Fruit fly (Drosophila melanogaster) whole organism, embryonic: ENCODE data around the gene Shc.

Experiments used
- Aef1 ChIP-seq: fragments of 200-800 bp; sonication (Bioruptor generic); IDR thresholded peaks from 3 replicates; pipeline ENCODE4 v1.3.6; 2022; ENCODE audit warnings: missing biosample characterization, missing genetic modification characterization
- CG10267 ChIP-seq: fragments of 200-800 bp; sonication (Bioruptor generic); optimal IDR thresholded peaks from 2 replicates; lab custom pipeline; 2018; ENCODE audit warnings: missing biosample characterization, mild to moderate bottlenecking, missing genetic modification characterization, moderate library complexity
- CG10654 ChIP-seq: fragments of 200-800 bp; sonication (Bioruptor generic); optimal IDR thresholded peaks from 2 replicates; lab custom pipeline; 2016; ENCODE audit warnings: missing biosample characterization, missing genetic modification characterization
- CG1233 ChIP-seq: fragments of 200-800 bp; sonication (Bioruptor generic); optimal IDR thresholded peaks from 4 replicates; lab custom pipeline; 2018; ENCODE audit warnings: missing biosample characterization, mild to moderate bottlenecking, missing genetic modification characterization
- CG12659 ChIP-seq: fragments of 200-800 bp; sonication (Bioruptor generic); optimal IDR thresholded peaks from 3 replicates; lab custom pipeline; 2017; ENCODE audit warnings: mild to moderate bottlenecking, missing biosample characterization, missing genetic modification reagents, missing genetic modification characterization
- CG13624 ChIP-seq: fragments of 200-800 bp; sonication (Bioruptor generic); optimal IDR thresholded peaks from 2 replicates; lab custom pipeline; 2016; ENCODE audit warnings: missing biosample characterization, missing genetic modification characterization
- CG18011 ChIP-seq: fragments of 200-800 bp; sonication (Bioruptor generic); optimal IDR thresholded peaks from 2 replicates; lab custom pipeline; 2017; ENCODE audit warnings: missing biosample characterization, missing genetic modification characterization, mild to moderate bottlenecking, moderate library complexity, missing genotype
- CG18476 ChIP-seq: fragments of 200-800 bp; sonication (Bioruptor generic); optimal IDR thresholded peaks from 2 replicates; lab custom pipeline; 2016; ENCODE audit warnings: missing biosample characterization, mild to moderate bottlenecking, missing genetic modification characterization
- CG32532 ChIP-seq: fragments of 200-800 bp; sonication (Bioruptor generic); IDR thresholded peaks from 2 replicates; pipeline ENCODE4 v1.3.6; 2022; ENCODE audit warnings: missing biosample characterization, missing genetic modification characterization
- CG33557 ChIP-seq: fragments of 200-800 bp; sonication (Bioruptor generic); optimal IDR thresholded peaks from 2 replicates; lab custom pipeline; 2019; ENCODE audit warnings: missing biosample characterization, mild to moderate bottlenecking, missing genetic modification characterization, moderate library complexity
- CG6272 ChIP-seq: fragments of 200-800 bp; sonication (Bioruptor generic); IDR thresholded peaks from 2 replicates; pipeline ENCODE4 v1.3.6; 2022; ENCODE audit warnings: missing biosample characterization, missing genetic modification characterization
- CG7271 ChIP-seq: fragments of 200-800 bp; sonication (Bioruptor generic); optimal IDR thresholded peaks from 2 replicates; lab custom pipeline; 2018; ENCODE audit warnings: missing biosample characterization, mild to moderate bottlenecking, missing genetic modification characterization, moderate library complexity
- CG7556 ChIP-seq: fragments of 200-800 bp; sonication (Bioruptor generic); optimal IDR thresholded peaks from 2 replicates; lab custom pipeline; 2017; ENCODE audit warnings: missing biosample characterization, mild to moderate bottlenecking, missing genetic modification characterization
- CG8388 ChIP-seq: fragments of 200-800 bp; sonication (Bioruptor generic); optimal IDR thresholded peaks from 2 replicates; lab custom pipeline; 2019; ENCODE audit warnings: missing biosample characterization, mild to moderate bottlenecking, missing genetic modification characterization, moderate library complexity
- CG9609 ChIP-seq: fragments of 200-800 bp; sonication (Bioruptor generic); optimal IDR thresholded peaks from 3 replicates; lab custom pipeline; 2016; ENCODE audit warnings: missing biosample characterization, missing genetic modification characterization
- CG9727 ChIP-seq: fragments of 200-800 bp; sonication (Bioruptor generic); optimal IDR thresholded peaks from 3 replicates; lab custom pipeline; 2017; ENCODE audit warnings: missing biosample characterization, mild to moderate bottlenecking, missing genetic modification characterization
- Dek ChIP-seq: fragments of 200-800 bp; sonication (Bioruptor generic); optimal IDR thresholded peaks from 3 replicates; lab custom pipeline; 2019; ENCODE audit warnings: missing biosample characterization, mild to moderate bottlenecking, missing genetic modification characterization, moderate library complexity
- Dp ChIP-seq: fragments of 200-800 bp; sonication (Bioruptor generic); optimal IDR thresholded peaks from 2 replicates; lab custom pipeline; 2018; ENCODE audit warnings: missing biosample characterization, mild to moderate bottlenecking, missing genetic modification characterization, moderate library complexity
- E2f2 ChIP-seq: fragments of 200-800 bp; sonication (Bioruptor generic); IDR thresholded peaks from 2 replicates; pipeline ENCODE4 v1.3.6; 2022; ENCODE audit warnings: missing biosample characterization, missing genetic modification characterization
- Ets65A ChIP-seq: fragments of 200-800 bp; sonication (Bioruptor generic); peaks from one replicate; lab custom pipeline; 2016; ENCODE audit warnings: missing biosample characterization, missing genetic modification characterization
- GATAe ChIP-seq: fragments of 200-800 bp; sonication (Bioruptor generic); conservative IDR thresholded peaks from 2 replicates; pipeline ENCODE4 v1.3.6; 2022; ENCODE audit warnings: missing biosample characterization, missing genetic modification characterization
- Hr78 ChIP-seq, 2 experiments: fragments of 200-800 bp in 1 of 2; fragments of >200 bp in 1 of 2; sonication (Bioruptor generic) in 1 of 2; optimal IDR thresholded peaks; 2 replicates each; lab custom pipeline; 2017 to 2019; ENCODE audit warnings: missing biosample characterization in 2 of 2, missing genetic modification characterization in 2 of 2, mild to moderate bottlenecking in 1 of 2, moderate library complexity in 1 of 2
- Lim3 ChIP-seq: fragments of 200-800 bp; sonication (Bioruptor generic); IDR thresholded peaks from 2 replicates; pipeline ENCODE4 v1.3.6; 2022; ENCODE audit warnings: missing biosample characterization, missing genetic modification characterization
- MTF-1 ChIP-seq: fragments of 200-800 bp; sonication (Bioruptor generic); optimal IDR thresholded peaks from 2 replicates; lab custom pipeline; 2018; ENCODE audit warnings: missing biosample characterization, mild to moderate bottlenecking, missing genetic modification characterization, borderline replicate concordance
- Mad ChIP-seq: fragments of 200-800 bp; sonication (Bioruptor generic); optimal IDR thresholded peaks from 2 replicates; lab custom pipeline; 2016; ENCODE audit warnings: missing biosample characterization, missing genetic modification characterization
- Tbp ChIP-seq: fragments of >200 bp; optimal IDR thresholded peaks from 2 replicates; lab custom pipeline; 2018; ENCODE audit warnings: missing biosample characterization, missing genetic modification characterization
- ab ChIP-seq: fragments of 200-800 bp; sonication (Bioruptor generic); optimal IDR thresholded peaks from 2 replicates; lab custom pipeline; 2016; ENCODE audit warnings: missing biosample characterization, missing genetic modification characterization
- ato ChIP-seq: fragments of 200-800 bp; sonication (Bioruptor generic); IDR thresholded peaks from 2 replicates; pipeline ENCODE4 v1.3.6; 2022; ENCODE audit warnings: missing biosample characterization, missing genetic modification characterization; ENCODE audit not compliant: partially characterized antibody
- az2 ChIP-seq: fragments of 200-800 bp; sonication (Bioruptor generic); optimal IDR thresholded peaks from 3 replicates; lab custom pipeline; 2016; ENCODE audit warnings: missing biosample characterization, missing genetic modification characterization
- br ChIP-seq: fragments of >200 bp; optimal IDR thresholded peaks from 2 replicates; lab custom pipeline; 2017
- cad ChIP-seq: fragments of >200 bp; optimal IDR thresholded peaks from 2 replicates; lab custom pipeline; 2017; ENCODE audit warnings: missing biosample characterization, missing genetic modification characterization
- cas ChIP-seq: fragments of 200-800 bp; sonication (Bioruptor generic); IDR thresholded peaks from 2 replicates; pipeline ENCODE4 v1.3.6; 2022; ENCODE audit warnings: missing biosample characterization, missing genetic modification characterization
- chif ChIP-seq, 2 experiments: fragments of 200-800 bp; sonication (Bioruptor generic); optimal IDR thresholded peaks; 3 replicates each; lab custom pipeline; 2016; ENCODE audit warnings: missing biosample characterization in 2 of 2, missing genetic modification characterization in 2 of 2
- chm ChIP-seq: fragments of 200-800 bp; sonication (Bioruptor generic); IDR thresholded peaks from 2 replicates; pipeline ENCODE4 v1.3.6; 2022; ENCODE audit warnings: missing biosample characterization, missing genetic modification characterization
- crc ChIP-seq: fragments of 200-800 bp; sonication (Bioruptor generic); optimal IDR thresholded peaks from 2 replicates; lab custom pipeline; 2016; ENCODE audit warnings: missing biosample characterization, missing genetic modification characterization
- cwo ChIP-seq: fragments of 200-800 bp; sonication (Bioruptor generic); optimal IDR thresholded peaks from 3 replicates; lab custom pipeline; 2017; ENCODE audit warnings: missing biosample characterization, missing genetic modification characterization, mild to moderate bottlenecking, moderate library complexity, missing genetic modification reagents
- dimm ChIP-seq: fragments of 200-800 bp; sonication (Bioruptor generic); IDR thresholded peaks from 2 replicates; pipeline ENCODE4 v1.3.6; 2022; ENCODE audit warnings: missing biosample characterization, missing genetic modification characterization
- esg ChIP-seq: fragments of 200-800 bp; sonication (Bioruptor generic); conservative IDR thresholded peaks from 2 replicates; pipeline ENCODE4 v1.3.6; 2022; ENCODE audit warnings: missing biosample characterization, missing genetic modification characterization
- gt ChIP-seq: fragments of 200-800 bp; sonication (Bioruptor generic); IDR thresholded peaks from 2 replicates; pipeline ENCODE4 v1.3.6; 2022; ENCODE audit warnings: missing biosample characterization, missing genetic modification characterization
- knrl ChIP-seq: fragments of 200-800 bp; sonication (Bioruptor generic); IDR thresholded peaks from 3 replicates; pipeline ENCODE4 v1.3.6; 2022; ENCODE audit warnings: missing biosample characterization, missing genetic modification characterization; ENCODE audit not compliant: partially characterized antibody
- lola ChIP-seq, 3 experiments: fragments of >200 bp in 2 of 3; fragments of 200-800 bp in 1 of 3; sonication (Bioruptor generic) in 1 of 3; optimal IDR thresholded peaks; 2 replicates each; lab custom pipeline; 2017 to 2019; ENCODE audit warnings: missing biosample characterization in 3 of 3, missing genetic modification characterization in 3 of 3, mild to moderate bottlenecking in 1 of 3, moderate library complexity in 1 of 3
- luna ChIP-seq: fragments of 200-800 bp; sonication (Bioruptor generic); optimal IDR thresholded peaks from 2 replicates; lab custom pipeline; 2016; ENCODE audit warnings: missing biosample characterization, missing genetic modification characterization
- pnt ChIP-seq: fragments of 200-800 bp; sonication (Bioruptor generic); optimal IDR thresholded peaks from 3 replicates; lab custom pipeline; 2016; ENCODE audit warnings: missing biosample characterization, missing genetic modification characterization
- ssp ChIP-seq: fragments of 200-800 bp; sonication (Bioruptor generic); IDR thresholded peaks from 2 replicates; pipeline ENCODE4 v1.3.6; 2022; ENCODE audit warnings: missing biosample characterization, missing genetic modification characterization
- tap ChIP-seq: fragments of 200-800 bp; optimal IDR thresholded peaks from 3 replicates; lab custom pipeline; 2019; ENCODE audit warnings: missing biosample characterization, mild to moderate bottlenecking, missing genetic modification characterization, moderate library complexity
- tgo ChIP-seq: fragments of 200-800 bp; sonication (Bioruptor generic); IDR thresholded peaks from 3 replicates; pipeline ENCODE4 v1.3.6; 2022; ENCODE audit warnings: missing biosample characterization, missing genetic modification characterization
- tna ChIP-seq: fragments of 200-800 bp; sonication (Bioruptor generic); IDR thresholded peaks from 2 replicates; pipeline ENCODE4 v1.3.6; 2022; ENCODE audit warnings: missing biosample characterization, missing genetic modification characterization; ENCODE audit not compliant: partially characterized antibody
- vvl ChIP-seq: fragments of 200-800 bp; sonication (Bioruptor generic); IDR thresholded peaks from 2 replicates; pipeline ENCODE4 v1.3.6; 2022; ENCODE audit warnings: missing biosample characterization, missing genetic modification characterization
- wek ChIP-seq: fragments of 200-800 bp; sonication (Bioruptor generic); optimal IDR thresholded peaks from 3 replicates; lab custom pipeline; 2018; ENCODE audit warnings: missing biosample characterization, mild to moderate bottlenecking, missing genetic modification characterization, moderate library complexity

Gene Shc

dm6 chr3L:9422636-9423419 is 4.0 kb upstream of the Shc start, which contains the start of gene aay (continued):
- TF ChIP-seq lola (GFP tag; optimal IDR thresholded peaks at IDR 0.05; lab: Kevin White, UChicago) (peak in 1 of 3 experiments; percentile 99), CG33557 (GFP tag; lab: Kevin White, UChicago) (peak; percentile 98), CG12659 (peak; percentile 99), ab (GFP tag; lab: Kevin White, UChicago) (peak; percentile 82), cad (GFP tag; lab: Kevin White, UChicago) (no peak), MTF-1 (GFP tag; lab: Kevin White, UChicago) (peak; percentile 95), CG32532 (GFP tag; lab: Robert Waterston, UW) (peak; percentile 98), ato (no peak), E2f2 (GFP tag; lab: Robert Waterston, UW) (peak; percentile 87), az2 (peak; percentile 99), CG1233 (GFP tag; lab: Kevin White, UChicago) (peak; percentile 99), CG18011 (GFP tag; lab: Kevin White, UChicago) (peak; percentile 90), CG10654 (peak; percentile 98), tgo (GFP tag; lab: Robert Waterston, UW) (peak; percentile 98), Ets65A (GFP tag; lab: Kevin White, UChicago) (peak; percentile 100), pnt (peak; percentile 95), Aef1 (GFP tag; lab: Robert Waterston, UW) (peak; percentile 98), br (lab: Kevin White, UChicago) (no peak), tna (GFP tag; lab: Robert Waterston, UW) (no peak), CG7556 (GFP tag; lab: Kevin White, UChicago) (peak; percentile 99), knrl (GFP tag; lab: Robert Waterston, UW) (no peak; the same call in 2 of the 3 replicates), wek (peak; percentile 92), CG8388 (GFP tag; lab: Kevin White, UChicago) (peak; percentile 99), CG13624 (GFP tag; lab: Kevin White, UChicago) (peak; percentile 99), GATAe (GFP tag; lab: Robert Waterston, UW) (peak; percentile 97), crc (peak; percentile 94), CG6272 (peak; percentile 97), vvl (GFP tag; lab: Robert Waterston, UW) (peak; percentile 99), CG9609 (GFP tag; lab: Kevin White, UChicago) (peak; percentile 97), tap (tag; lab: Kevin White, UChicago) (peak; percentile 99), chif (GFP tag; optimal IDR thresholded peaks at IDR 0.05; lab: Kevin White, UChicago) (peak; percentile 97 to 99), esg (peak; percentile 98), CG7271 (tag; lab: Kevin White, UChicago) (peak; percentile 96), Dek (tag; lab: Kevin White, UChicago) (peak; percentile 99), CG18476 (GFP tag; lab: Kevin White, UChicago) (peak; percentile 99), ssp (peak; percentile 92), CG10267 (tag; lab: Kevin White, UChicago) (peak; percentile 99), cas (GFP tag; lab: Robert Waterston, UW) (peak; percentile 93), Hr78 (GFP tag; optimal IDR thresholded peaks at IDR 0.05; lab: Kevin White, UChicago) (peak in 1 of 2 experiments; percentile 96), luna (GFP tag; lab: Kevin White, UChicago) (peak; percentile 85), Mad (GFP tag; lab: Kevin White, UChicago) (peak; percentile 99), CG9727 (GFP tag; lab: Kevin White, UChicago) (peak; percentile 100), Dp (GFP tag; lab: Kevin White, UChicago) (peak; percentile 21), cwo (GFP tag; lab: Kevin White, UChicago) (peak; percentile 97), chm (peak; percentile 99), Lim3 (GFP tag; lab: Robert Waterston, UW) (peak; percentile 93), dimm (GFP tag; lab: Robert Waterston, UW) (peak; percentile 93), Tbp (no peak), gt (GFP tag; lab: Robert Waterston, UW) (peak; percentile 96)
